Worm (Caenorhabditis elegans) whole organism, late embryonic: Measurements from ENCODE around the gene K06H6.2.

ENCODE experiments used
- F13H6.1 ChIP-seq: sonication (generic microtip); optimal IDR thresholded peaks from 2 replicates; lab custom pipeline; 2016; ENCODE audit warnings: missing genetic modification characterization, missing compliant biosample characterization
- Y22D7AL.16 ChIP-seq: sonication (generic microtip); optimal IDR thresholded peaks from 2 replicates; lab custom pipeline; 2016; ENCODE audit warnings: missing genetic modification characterization, missing compliant biosample characterization
- ahr-1 ChIP-seq: sonication (generic microtip); optimal IDR thresholded peaks from 2 replicates; lab custom pipeline; 2016; ENCODE audit warnings: missing genetic modification characterization, missing compliant biosample characterization
- ama-1 ChIP-seq: fragments of 150-350 bp; optimal IDR thresholded peaks from 2 replicates; lab custom pipeline; 2014
- ceh-14 ChIP-seq: sonication (generic microtip); optimal IDR thresholded peaks from 2 replicates; lab custom pipeline; 2016; ENCODE audit warnings: missing genotype, missing genetic modification characterization, missing compliant biosample characterization
- ceh-18 ChIP-seq: sonication (generic microtip); optimal IDR thresholded peaks from 2 replicates; lab custom pipeline; 2016; ENCODE audit warnings: missing genetic modification characterization, missing compliant biosample characterization
- ceh-24 ChIP-seq: sonication (generic microtip); optimal IDR thresholded peaks from 2 replicates; lab custom pipeline; 2016; ENCODE audit warnings: mild to moderate bottlenecking, missing genetic modification characterization, missing compliant biosample characterization
- ceh-34 ChIP-seq: sonication (generic microtip); optimal IDR thresholded peaks from 2 replicates; lab custom pipeline; 2016; ENCODE audit warnings: mild to moderate bottlenecking, missing genetic modification characterization, missing compliant biosample characterization
- ceh-48 ChIP-seq: sonication (generic microtip); optimal IDR thresholded peaks from 2 replicates; lab custom pipeline; 2016; ENCODE audit warnings: missing genetic modification characterization, inconsistent platforms, missing compliant biosample characterization
- ceh-9 ChIP-seq: sonication (generic microtip); optimal IDR thresholded peaks from 2 replicates; lab custom pipeline; 2016; ENCODE audit warnings: mild to moderate bottlenecking, missing genetic modification characterization, inconsistent platforms, missing compliant biosample characterization
- che-1 ChIP-seq: sonication (generic microtip); optimal IDR thresholded peaks from 2 replicates; lab custom pipeline; 2016; ENCODE audit warnings: mild to moderate bottlenecking, missing genetic modification characterization, missing compliant biosample characterization
- elt-2 ChIP-seq: sonication (generic microtip); optimal IDR thresholded peaks from 2 replicates; lab custom pipeline; 2016; ENCODE audit warnings: missing genetic modification reagents, missing genetic modification characterization, missing compliant biosample characterization
- ets-4 ChIP-seq: sonication (generic microtip); optimal IDR thresholded peaks from 2 replicates; lab custom pipeline; 2016; ENCODE audit warnings: missing genetic modification characterization, missing compliant biosample characterization
- eyg-1 ChIP-seq: sonication (generic microtip); optimal IDR thresholded peaks from 2 replicates; lab custom pipeline; 2016; ENCODE audit warnings: missing genotype, missing genetic modification characterization, missing compliant biosample characterization
- fax-1 ChIP-seq: sonication (generic microtip); optimal IDR thresholded peaks from 2 replicates; lab custom pipeline; 2016; ENCODE audit warnings: missing genotype, missing genetic modification characterization, missing compliant biosample characterization
- fkh-6 ChIP-seq: sonication (generic microtip); optimal IDR thresholded peaks from 2 replicates; lab custom pipeline; 2016; ENCODE audit warnings: missing genetic modification characterization, missing compliant biosample characterization
- hlh-13 ChIP-seq: fragments of 200-800 bp; sonication (Bioruptor generic); optimal IDR thresholded peaks from 2 replicates; lab custom pipeline; 2018; ENCODE audit warnings: mild to moderate bottlenecking, missing genetic modification characterization, missing compliant biosample characterization
- hlh-15 ChIP-seq: sonication (generic microtip); optimal IDR thresholded peaks from 2 replicates; lab custom pipeline; 2016; ENCODE audit warnings: missing genetic modification characterization, missing compliant biosample characterization
- hlh-30 ChIP-seq: sonication (generic microtip); optimal IDR thresholded peaks from 2 replicates; lab custom pipeline; 2017; ENCODE audit warnings: antibody characterized with exemption, missing genetic modification characterization, missing compliant biosample characterization; ENCODE audit not compliant: insufficient read depth
- hlh-6 ChIP-seq: sonication (generic microtip); optimal IDR thresholded peaks from 2 replicates; lab custom pipeline; 2016; ENCODE audit warnings: missing genotype, missing genetic modification characterization, missing compliant biosample characterization
- lin-11 ChIP-seq: fragments of 200-800 bp; sonication (Bioruptor generic); optimal IDR thresholded peaks from 2 replicates; lab custom pipeline; 2018; ENCODE audit warnings: mild to moderate bottlenecking, missing genetic modification characterization, missing compliant biosample characterization
- mec-3 ChIP-seq: sonication (generic microtip); optimal IDR thresholded peaks from 2 replicates; lab custom pipeline; 2016; ENCODE audit warnings: borderline replicate concordance, missing genetic modification characterization, missing compliant biosample characterization
- nfya-1 ChIP-seq: sonication (generic microtip); optimal IDR thresholded peaks from 2 replicates; lab custom pipeline; 2017; ENCODE audit warnings: missing genetic modification characterization, mild to moderate bottlenecking, missing compliant biosample characterization, antibody characterized with exemption, moderate library complexity
- odd-2 ChIP-seq: sonication (generic microtip); optimal IDR thresholded peaks from 2 replicates; lab custom pipeline; 2017; ENCODE audit warnings: antibody characterized with exemption, mild to moderate bottlenecking, missing genetic modification characterization, missing compliant biosample characterization
- pag-3 ChIP-seq: sonication (generic microtip); optimal IDR thresholded peaks from 2 replicates; lab custom pipeline; 2016; ENCODE audit warnings: missing compliant biosample characterization, missing genetic modification characterization, borderline replicate concordance
- pat-9 ChIP-seq: fragments of 200-800 bp; sonication (Bioruptor generic); optimal IDR thresholded peaks from 2 replicates; lab custom pipeline; 2018; ENCODE audit warnings: mild to moderate bottlenecking, missing genetic modification characterization, moderate library complexity, missing compliant biosample characterization
- pha-4 ChIP-seq: fragments of 150-350 bp; optimal IDR thresholded peaks from 2 replicates; lab custom pipeline; 2018; ENCODE audit warnings: missing biosample characterization, missing genetic modification reagents, missing genetic modification characterization
- pqm-1 ChIP-seq: sonication (generic microtip); optimal IDR thresholded peaks from 2 replicates; lab custom pipeline; 2016; ENCODE audit warnings: missing genetic modification characterization, missing compliant biosample characterization
- sox-2 ChIP-seq: fragments of 200-800 bp; sonication (Bioruptor generic); IDR thresholded peaks from 2 replicates; pipeline ENCODE4 v1.3.6; 2022; ENCODE audit warnings: missing genetic modification reagents, missing genetic modification characterization, missing compliant biosample characterization
- sox-4 ChIP-seq: sonication (generic microtip); optimal IDR thresholded peaks from 2 replicates; lab custom pipeline; 2017; ENCODE audit warnings: mild to moderate bottlenecking, missing genetic modification characterization, inconsistent platforms, missing compliant biosample characterization
- tbx-2 ChIP-seq: sonication (generic microtip); optimal IDR thresholded peaks from 2 replicates; lab custom pipeline; 2016; ENCODE audit warnings: missing genetic modification characterization, missing compliant biosample characterization
- tbx-7 ChIP-seq: sonication (generic microtip); optimal IDR thresholded peaks from 2 replicates; lab custom pipeline; 2016; ENCODE audit warnings: missing genotype, missing genetic modification characterization, missing compliant biosample characterization
- ttx-3 ChIP-seq: sonication (generic microtip); optimal IDR thresholded peaks from 2 replicates; lab custom pipeline; 2016; ENCODE audit warnings: missing genetic modification reagents, missing genetic modification characterization, missing compliant biosample characterization
- unc-3 ChIP-seq, 2 experiments: fragments of 200-800 bp in 1 of 2; sonication (Bioruptor generic) in 1 of 2; sonication (generic microtip) in 1 of 2; conservative IDR thresholded peaks in 1 of 2; optimal IDR thresholded peaks in 1 of 2; 2 replicates each; pipeline versions ENCODE4 v1.3.6 to Lab custom; 2016 to 2022; ENCODE audit warnings: missing compliant biosample characterization in 2 of 2, missing genetic modification characterization in 2 of 2, missing genetic modification reagents in 1 of 2

The K06H6.2 gene

ce11 chrV:624922-625321 lies 39.4 kb downstream of the K06H6.2 start, which contains the start of gene srt-17:
Gene srt-17, minus strand, starts transcription at chrV:625022.
- TF ChIP-seq ceh-14 (tag; lab: Kevin White, UChicago) (no peak), hlh-13 (GFP tag; lab: Kevin White, UChicago) (no peak), pag-3 (no peak), ceh-34 (tag; lab: Kevin White, UChicago) (no peak), ets-4 (tag; lab: Kevin White, UChicago) (no peak), ceh-48 (tag; lab: Kevin White, UChicago) (no peak), nfya-1 (tag; lab: Kevin White, UChicago) (no peak), unc-3 (GFP tag; conservative IDR thresholded peaks at IDR 0.05; lab: Robert Waterston, UW) (no peak), unc-3 (tag; optimal IDR thresholded peaks at IDR 0.05; lab: Kevin White, UChicago) (no peak), ama-1 (no peak), tbx-2 (tag; lab: Kevin White, UChicago) (no peak), ceh-24 (tag; lab: Kevin White, UChicago) (no peak)

ce11 chrV:626321-626720 lies 40.7 kb downstream of the K06H6.2 start, which contains the start of gene F48G7.7:
Gene F48G7.7, minus strand, starts transcription at chrV:626421.
- no peak for TF ChIP-seq fax-1 (tag; lab: Kevin White, UChicago)
- TF ChIP-seq, all 69 proteins: peak for 0

- TF ChIP-seq ttx-3 (tag; lab: Kevin White, UChicago) (no peak), lin-11 (tag; lab: Kevin White, UChicago) (no peak), Y22D7AL.16 (tag; lab: Kevin White, UChicago) (no peak), fax-1 (tag; lab: Kevin White, UChicago) (no peak), hlh-15 (tag; lab: Kevin White, UChicago) (no peak), ceh-9 (tag; lab: Kevin White, UChicago) (no peak)
These were observed 42.0 kb downstream of the K06H6.2 start, which contains the start of gene F48G7.8 for ce11 chrV:627585-627984. Gene F48G7.8, minus strand, starts transcription at chrV:627685.

- TF ChIP-seq F13H6.1, result no peak
- no peak for TF ChIP-seq tbx-2 (tag; lab: Kevin White, UChicago)
- no peak for TF ChIP-seq pha-4 (tag; lab: Kevin White, UChicago)
- no peak for TF ChIP-seq odd-2
- no peak for TF ChIP-seq elt-2
- no peak for TF ChIP-seq pqm-1
- no peak for TF ChIP-seq ahr-1 (tag; lab: Kevin White, UChicago)
- no peak for TF ChIP-seq hlh-15 (tag; lab: Kevin White, UChicago)
- TF ChIP-seq mec-3 (tag; lab: Kevin White, UChicago), result no peak
- TF ChIP-seq pat-9 (tag; lab: Kevin White, UChicago), result no peak
These were observed 43.0 kb downstream of the K06H6.2 start, which contains the start of gene F48G7.9 for ce11 chrV:628527-628926. Gene F48G7.9, minus strand, starts transcription at chrV:628627.

ce11 chrV:631832-632231 lies 46.3 kb downstream of the K06H6.2 start:
- TF ChIP-seq fkh-6 (tag; lab: Kevin White, UChicago) (no peak), sox-2 (GFP tag; lab: Robert Waterston, UW) (no peak), tbx-2 (tag; lab: Kevin White, UChicago) (no peak), fax-1 (tag; lab: Kevin White, UChicago) (no peak), Y22D7AL.16 (tag; lab: Kevin White, UChicago) (no peak), ceh-18 (tag; lab: Kevin White, UChicago) (no peak), sox-4 (tag; lab: Kevin White, UChicago) (no peak), ceh-24 (tag; lab: Kevin White, UChicago) (no peak), che-1 (tag; lab: Kevin White, UChicago) (no peak), pag-3 (no peak), mec-3 (tag; lab: Kevin White, UChicago) (no peak), eyg-1 (tag; lab: Kevin White, UChicago) (no peak), tbx-7 (tag; lab: Kevin White, UChicago) (no peak), hlh-30 (tag; lab: Kevin White, UChicago) (no peak), hlh-6 (tag; lab: Kevin White, UChicago) (no peak), hlh-13 (GFP tag; lab: Kevin White, UChicago) (no peak)
- TF ChIP-seq, all 69 proteins: peak for 0
